Fruit fly (Drosophila melanogaster) whole organism: ENCODE results near the gene goe.

ENCODE experiments used
- CG8478 ChIP-seq: fragments of >200 bp; optimal IDR thresholded peaks from 2 replicates; lab custom pipeline; 2018; ENCODE audit warnings: inconsistent platforms
- Dll ChIP-seq: fragments of >200 bp; optimal IDR thresholded peaks from 2 replicates; lab custom pipeline; 2017
- EcR ChIP-seq, 2 experiments: fragments of >200 bp; optimal IDR thresholded peaks; 2 replicates each; lab custom pipeline; 2017; ENCODE audit warnings: missing biosample characterization in 2 of 2, missing genetic modification characterization in 2 of 2, missing genetic modification reagents in 2 of 2

DNA sequence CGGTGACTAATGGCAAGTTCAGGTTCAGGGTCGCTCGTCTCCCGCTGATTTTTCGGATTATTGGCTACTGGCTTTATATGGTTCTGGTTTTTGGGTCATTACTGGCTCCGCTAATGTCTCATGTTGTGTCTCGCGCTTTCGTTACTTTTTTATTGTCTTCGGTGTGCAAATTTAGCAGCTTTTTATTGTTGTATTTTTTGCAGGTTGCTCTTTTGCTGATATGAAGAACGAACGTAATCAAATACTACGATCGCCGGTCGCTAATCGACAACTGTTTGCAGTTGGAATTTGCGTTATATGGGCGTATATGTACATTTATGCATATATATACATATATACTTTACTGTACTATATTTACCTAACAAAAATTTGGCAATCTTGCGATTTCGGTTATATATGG lies 27.2 kb downstream of the goe start:
- TF ChIP-seq CG8478 (lab: Kevin White, UChicago) = no peak
- no peak for TF ChIP-seq Dll (lab: Kevin White, UChicago)
- no peak for TF ChIP-seq EcR (GFP tag; optimal IDR thresholded peaks at IDR 0.05; lab: Kevin White, UChicago)
